Fruit fly (Drosophila melanogaster) whole organism, embryonic: ENCODE data around the gene nAChRalpha3.
A peak's percentile ranks its signal among the peaks of the same experiment; 100 is the strongest.

ENCODE experiments used
- Antp ChIP-seq: fragments of 200-800 bp; sonication (Bioruptor generic); optimal IDR thresholded peaks from 3 replicates; lab custom pipeline; 2016; ENCODE audit warnings: missing biosample characterization, missing genetic modification characterization
- Atf-2 ChIP-seq: fragments of 200-800 bp; sonication (Bioruptor generic); optimal IDR thresholded peaks from 2 replicates; lab custom pipeline; 2016; ENCODE audit warnings: missing biosample characterization, missing genetic modification characterization
- Bgb ChIP-seq: fragments of 200-800 bp; sonication (Bioruptor generic); IDR thresholded peaks from 2 replicates; pipeline ENCODE4 v1.3.6; 2022; ENCODE audit warnings: missing biosample characterization, missing genetic modification characterization; ENCODE audit not compliant: partially characterized antibody
- CG11085 ChIP-seq: fragments of 200-800 bp; sonication (Bioruptor generic); IDR thresholded peaks from 2 replicates; pipeline ENCODE4 v1.3.6; 2022; ENCODE audit warnings: missing biosample characterization, missing genetic modification characterization
- CG11398 ChIP-seq: fragments of 200-800 bp; sonication (Bioruptor generic); optimal IDR thresholded peaks from 2 replicates; lab custom pipeline; 2016; ENCODE audit warnings: missing biosample characterization, missing genetic modification characterization
- CG12769 ChIP-seq: fragments of 200-800 bp; sonication (Bioruptor generic); optimal IDR thresholded peaks from 2 replicates; lab custom pipeline; 2019; ENCODE audit warnings: missing biosample characterization, mild to moderate bottlenecking, missing genetic modification characterization, moderate library complexity
- CG13624 ChIP-seq: fragments of 200-800 bp; sonication (Bioruptor generic); optimal IDR thresholded peaks from 2 replicates; lab custom pipeline; 2016; ENCODE audit warnings: missing biosample characterization, missing genetic modification characterization
- CG15011 ChIP-seq: fragments of 200-800 bp; sonication (Bioruptor generic); optimal IDR thresholded peaks from 3 replicates; lab custom pipeline; 2018; ENCODE audit warnings: missing biosample characterization, mild to moderate bottlenecking, missing genetic modification characterization
- CG15514 ChIP-seq: fragments of 200-800 bp; sonication (Bioruptor generic); optimal IDR thresholded peaks from 3 replicates; lab custom pipeline; 2017; ENCODE audit warnings: missing biosample characterization, missing genetic modification characterization, mild to moderate bottlenecking, moderate library complexity, missing genetic modification reagents
- CG17359 ChIP-seq: fragments of 200-800 bp; sonication (Bioruptor generic); optimal IDR thresholded peaks from 3 replicates; lab custom pipeline; 2018; ENCODE audit warnings: missing biosample characterization, mild to moderate bottlenecking, missing genetic modification characterization, moderate library complexity
- CG17361 ChIP-seq: fragments of 200-800 bp; sonication (Bioruptor generic); IDR thresholded peaks from 3 replicates; pipeline ENCODE4 v1.3.6; 2022; ENCODE audit warnings: missing biosample characterization, missing genetic modification characterization
- CG17385 ChIP-seq: fragments of 200-800 bp; sonication (Bioruptor generic); optimal IDR thresholded peaks from 3 replicates; lab custom pipeline; 2018; ENCODE audit warnings: missing biosample characterization, mild to moderate bottlenecking, missing genetic modification characterization
- CG17612 ChIP-seq: fragments of 200-800 bp; sonication (Bioruptor generic); IDR thresholded peaks from 2 replicates; pipeline ENCODE4 v1.3.6; 2022; ENCODE audit warnings: missing biosample characterization, missing genetic modification characterization
- CG18599 ChIP-seq: fragments of 200-800 bp; sonication (Bioruptor generic); optimal IDR thresholded peaks from 3 replicates; lab custom pipeline; 2017; ENCODE audit warnings: missing biosample characterization, missing genetic modification characterization, mild to moderate bottlenecking, moderate library complexity, missing genetic modification reagents
- CG18619 ChIP-seq: fragments of 200-800 bp; sonication (Bioruptor generic); optimal IDR thresholded peaks from 3 replicates; lab custom pipeline; 2017; ENCODE audit warnings: missing biosample characterization, mild to moderate bottlenecking, missing genetic modification characterization
- CG2120 ChIP-seq: fragments of 200-800 bp; sonication (Bioruptor generic); optimal IDR thresholded peaks from 3 replicates; lab custom pipeline; 2016; ENCODE audit warnings: missing biosample characterization, missing genetic modification characterization
- CG32532 ChIP-seq: fragments of 200-800 bp; sonication (Bioruptor generic); IDR thresholded peaks from 2 replicates; pipeline ENCODE4 v1.3.6; 2022; ENCODE audit warnings: missing biosample characterization, missing genetic modification characterization
- CG6272 ChIP-seq: fragments of 200-800 bp; sonication (Bioruptor generic); IDR thresholded peaks from 2 replicates; pipeline ENCODE4 v1.3.6; 2022; ENCODE audit warnings: missing biosample characterization, missing genetic modification characterization
- CG6689 ChIP-seq: fragments of 200-800 bp; sonication (Bioruptor generic); IDR thresholded peaks from 2 replicates; pipeline ENCODE4 v1.3.6; 2022; ENCODE audit warnings: missing biosample characterization, missing genetic modification characterization
- CG7987 ChIP-seq: fragments of 200-800 bp; sonication (Bioruptor generic); optimal IDR thresholded peaks from 2 replicates; lab custom pipeline; 2018; ENCODE audit warnings: missing biosample characterization, mild to moderate bottlenecking, missing genetic modification characterization, moderate library complexity
- Drgx ChIP-seq: fragments of 200-800 bp; sonication (Bioruptor generic); IDR thresholded peaks from 2 replicates; pipeline ENCODE4 v1.3.6; 2022; ENCODE audit warnings: missing biosample characterization, missing genetic modification characterization
- E2f1 ChIP-seq: fragments of 200-800 bp; sonication (Bioruptor generic); IDR thresholded peaks from 2 replicates; pipeline ENCODE4 v1.3.6; 2022; ENCODE audit warnings: missing biosample characterization, missing genetic modification characterization
- HLH54F ChIP-seq: fragments of 200-800 bp; sonication (Bioruptor generic); optimal IDR thresholded peaks from 3 replicates; lab custom pipeline; 2016; ENCODE audit warnings: missing biosample characterization, missing genetic modification characterization
- Lim3 ChIP-seq: fragments of 200-800 bp; sonication (Bioruptor generic); IDR thresholded peaks from 2 replicates; pipeline ENCODE4 v1.3.6; 2022; ENCODE audit warnings: missing biosample characterization, missing genetic modification characterization
- NFAT ChIP-seq: fragments of 200-800 bp; sonication (Bioruptor generic); IDR thresholded peaks from 2 replicates; pipeline ENCODE4 v1.3.6; 2022; ENCODE audit warnings: missing biosample characterization, missing genetic modification characterization
- Opbp ChIP-seq: fragments of 200-800 bp; sonication (Bioruptor generic); IDR thresholded peaks from 3 replicates; pipeline ENCODE4 v1.3.6; 2022; ENCODE audit warnings: missing biosample characterization, missing genetic modification characterization; ENCODE audit not compliant: partially characterized antibody
- Ptx1 ChIP-seq: fragments of 200-800 bp; sonication (Bioruptor generic); IDR thresholded peaks from 2 replicates; pipeline ENCODE4 v1.3.6; 2022; ENCODE audit warnings: missing biosample characterization, missing genetic modification characterization
- Side ChIP-seq: fragments of 200-800 bp; sonication (Bioruptor generic); optimal IDR thresholded peaks from 2 replicates; lab custom pipeline; 2016; ENCODE audit warnings: missing biosample characterization, missing genetic modification characterization
- Sox102F ChIP-seq: fragments of 200-800 bp; sonication (Bioruptor generic); optimal IDR thresholded peaks from 2 replicates; lab custom pipeline; 2018; ENCODE audit warnings: missing biosample characterization, mild to moderate bottlenecking, missing genetic modification characterization, moderate library complexity
- Xbp1 ChIP-seq: fragments of 200-800 bp; sonication (Bioruptor generic); optimal IDR thresholded peaks from 3 replicates; lab custom pipeline; 2016; ENCODE audit warnings: missing biosample characterization, mild to moderate bottlenecking, missing genetic modification characterization
- Xrp1 ChIP-seq: fragments of 200-800 bp; sonication (Bioruptor generic); IDR thresholded peaks from 2 replicates; pipeline ENCODE4 v1.3.6; 2022; ENCODE audit warnings: missing biosample characterization, missing genetic modification characterization
- bsh ChIP-seq, 2 experiments: fragments of 200-800 bp; sonication (Bioruptor generic); optimal IDR thresholded peaks; 2 replicates each; lab custom pipeline; 2017 to 2018; ENCODE audit warnings: mild to moderate bottlenecking in 2 of 2, missing biosample characterization in 2 of 2, missing genetic modification characterization in 2 of 2, moderate library complexity in 1 of 2
- chn ChIP-seq: fragments of 200-800 bp; sonication (Bioruptor generic); optimal IDR thresholded peaks from 2 replicates; lab custom pipeline; 2016; ENCODE audit warnings: missing biosample characterization, missing genetic modification characterization
- corto ChIP-seq: fragments of 200-800 bp; sonication (Bioruptor generic); optimal IDR thresholded peaks from 2 replicates; lab custom pipeline; 2016; ENCODE audit warnings: missing biosample characterization, mild to moderate bottlenecking, missing genetic modification characterization, moderate library complexity
- dmrt99B ChIP-seq: fragments of 200-800 bp; sonication (Bioruptor generic); optimal IDR thresholded peaks from 2 replicates; lab custom pipeline; 2018; ENCODE audit warnings: missing biosample characterization, mild to moderate bottlenecking, missing genetic modification characterization, moderate library complexity
- ems ChIP-seq: fragments of 200-800 bp; sonication (Bioruptor generic); optimal IDR thresholded peaks from 3 replicates; lab custom pipeline; 2016; ENCODE audit warnings: missing biosample characterization, missing genetic modification characterization
- fd96Cb ChIP-seq: fragments of 200-800 bp; sonication (Bioruptor generic); optimal IDR thresholded peaks from 2 replicates; lab custom pipeline; 2018; ENCODE audit warnings: missing biosample characterization, mild to moderate bottlenecking, missing genetic modification characterization, moderate library complexity
- gce ChIP-seq: fragments of 200-800 bp; sonication (Bioruptor generic); IDR thresholded peaks from 3 replicates; pipeline ENCODE4 v1.3.6; 2022; ENCODE audit warnings: missing biosample characterization, missing genetic modification characterization
- jumu ChIP-seq: fragments of 200-800 bp; sonication (Bioruptor generic); optimal IDR thresholded peaks from 3 replicates; lab custom pipeline; 2016; ENCODE audit warnings: missing biosample characterization, missing genetic modification characterization
- lilli ChIP-seq: fragments of 200-800 bp; sonication (Bioruptor generic); optimal IDR thresholded peaks from 3 replicates; lab custom pipeline; 2016; ENCODE audit warnings: missing biosample characterization, missing genetic modification characterization
- nmo ChIP-seq: fragments of 200-800 bp; sonication (Bioruptor generic); optimal IDR thresholded peaks from 2 replicates; lab custom pipeline; 2018; ENCODE audit warnings: missing biosample characterization, mild to moderate bottlenecking, missing genetic modification characterization, moderate library complexity
- pan ChIP-seq, 4 experiments: fragments of >200 bp in 3 of 4; fragments of 200-800 bp in 1 of 4; sonication (Bioruptor generic) in 1 of 4; optimal IDR thresholded peaks in 3 of 4; IDR thresholded peaks in 1 of 4; 2 replicates each; pipeline versions ENCODE4 v1.3.6 to Lab custom; 2017 to 2022; ENCODE audit warnings: missing biosample characterization in 2 of 4, missing genetic modification characterization in 2 of 4, mixed read lengths in 1 of 4
- row ChIP-seq: fragments of 200-800 bp; sonication (Bioruptor generic); IDR thresholded peaks from 3 replicates; pipeline ENCODE4 v1.3.6; 2022; ENCODE audit warnings: missing biosample characterization, missing genetic modification characterization
- scrt ChIP-seq: fragments of 200-800 bp; sonication (Bioruptor generic); optimal IDR thresholded peaks from 2 replicates; lab custom pipeline; 2018; ENCODE audit warnings: missing biosample characterization, mild to moderate bottlenecking, missing genetic modification characterization, moderate library complexity
- slbo ChIP-seq: fragments of 200-800 bp; sonication (Bioruptor generic); IDR thresholded peaks from 2 replicates; pipeline ENCODE4 v1.3.6; 2022; ENCODE audit warnings: missing biosample characterization, missing genetic modification characterization
- sob ChIP-seq: fragments of 200-800 bp; sonication (Bioruptor generic); IDR thresholded peaks from 2 replicates; pipeline ENCODE4 v1.3.6; 2022; ENCODE audit warnings: missing biosample characterization, missing genetic modification characterization
- tgo ChIP-seq: fragments of 200-800 bp; sonication (Bioruptor generic); IDR thresholded peaks from 3 replicates; pipeline ENCODE4 v1.3.6; 2022; ENCODE audit warnings: missing biosample characterization, missing genetic modification characterization
- tin ChIP-seq: fragments of 200-800 bp; sonication (Bioruptor generic); optimal IDR thresholded peaks from 3 replicates; lab custom pipeline; 2016; ENCODE audit warnings: missing biosample characterization, missing genetic modification characterization

nAChRalpha3 gene

DNA sequence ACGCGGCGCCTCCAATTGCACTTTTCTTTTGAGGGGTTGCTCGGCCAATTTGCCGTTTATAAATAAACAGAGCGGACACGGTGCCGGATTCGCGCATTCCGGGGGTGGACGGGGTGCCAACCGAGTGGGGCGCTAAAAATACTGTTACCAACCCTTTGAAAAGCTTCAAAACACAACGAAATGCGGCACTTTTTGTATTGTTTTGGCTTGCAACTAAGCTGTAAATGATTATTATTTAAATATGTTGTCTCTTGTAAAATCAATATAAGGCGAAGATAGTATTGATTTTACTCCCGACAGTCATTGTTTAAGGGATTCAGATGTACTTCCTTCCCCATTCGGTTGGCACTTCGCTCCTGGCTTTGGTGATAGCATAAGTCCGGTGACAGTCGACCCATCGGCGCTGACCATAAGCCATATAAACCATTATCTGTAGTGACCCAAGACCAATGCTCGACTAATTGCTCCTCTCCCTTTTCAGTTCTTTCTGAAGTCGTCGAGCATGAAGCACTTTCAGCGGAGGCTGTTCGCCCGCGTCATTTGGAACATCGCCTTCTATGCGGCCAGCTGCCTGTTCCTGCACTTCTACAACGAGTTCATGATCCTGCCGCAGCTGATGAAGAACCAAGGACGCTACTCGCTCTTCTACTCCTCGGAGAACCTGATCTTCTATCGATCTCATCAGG lies 93.0 kb downstream of the nAChRalpha3 start, which contains the start of gene CG15343 (continued):
- TF ChIP-seq ems (GFP tag; lab: Kevin White, UChicago) = peak; percentile 25
- 0 out of 3 replicates have a peak, but pooled peaks have one; percentile 28 for TF ChIP-seq tgo (GFP tag; lab: Robert Waterston, UW)
- TF ChIP-seq slbo (GFP tag; lab: Robert Waterston, UW) = peak; percentile 74
- TF ChIP-seq lilli (GFP tag; lab: Kevin White, UChicago) = peak; percentile 46
- TF ChIP-seq fd96Cb (tag; lab: Kevin White, UChicago) = peak; percentile 45
- peak; percentile 79 for TF ChIP-seq row (GFP tag; lab: Robert Waterston, UW)
- peak; percentile 39; the same call in 1 of the 2 replicates for TF ChIP-seq E2f1 (GFP tag; lab: Robert Waterston, UW)
- TF ChIP-seq CG17612 = no peak
- peak in 1 of 2 experiments; percentile 4 for TF ChIP-seq bsh (GFP tag; optimal IDR thresholded peaks at IDR 0.05; lab: Kevin White, UChicago)
- peak; percentile 32; the same call in 1 of the 2 replicates for TF ChIP-seq CG6272 (GFP tag; lab: Robert Waterston, UW)
- no peak for TF ChIP-seq CG11398 (GFP tag; lab: Kevin White, UChicago)
- peak; percentile 15 for TF ChIP-seq CG13624
- TF ChIP-seq pan (optimal IDR thresholded peaks at IDR 0.05; lab: Kevin White, UChicago) = no peak
- TF ChIP-seq pan (GFP tag; optimal IDR thresholded peaks at IDR 0.05 in 1 of 2, IDR thresholded peaks at IDR 0.05 in 1 of 2) = peak in 1 of 2 experiments; percentile 44
- TF ChIP-seq CG18619 (GFP tag; lab: Kevin White, UChicago) = peak; percentile 32
- TF ChIP-seq CG17359 (tag; lab: Kevin White, UChicago) = peak; percentile 15
- TF ChIP-seq Xrp1 (GFP tag; lab: Robert Waterston, UW) = peak; percentile 53; the same call in 1 of the 2 replicates
- peak; percentile 19 for TF ChIP-seq tin (GFP tag; lab: Kevin White, UChicago)
- TF ChIP-seq jumu (GFP tag; lab: Kevin White, UChicago) = no peak
- no peak for TF ChIP-seq corto
- TF ChIP-seq CG12769 (tag; lab: Kevin White, UChicago) = peak; percentile 21
- peak; percentile 23 for TF ChIP-seq dmrt99B (tag; lab: Kevin White, UChicago)
- TF ChIP-seq HLH54F = peak; percentile 45
- TF ChIP-seq nmo (GFP tag; lab: Kevin White, UChicago) = peak; percentile 24
- peak; percentile 17 for TF ChIP-seq Sox102F
- peak; percentile 67 for TF ChIP-seq CG2120
- no peak for TF ChIP-seq Lim3 (GFP tag; lab: Robert Waterston, UW)
- no peak for TF ChIP-seq CG15514 (GFP tag; lab: Kevin White, UChicago)
- peak; percentile 7 for TF ChIP-seq chn (GFP tag; lab: Kevin White, UChicago)
- TF ChIP-seq Atf-2 = peak; percentile 41
- peak; percentile 49; the same call in 1 of the 2 replicates for TF ChIP-seq sob
- 0 out of 2 replicates have a peak, but pooled peaks have one; percentile 10 for TF ChIP-seq CG11085 (GFP tag; lab: Robert Waterston, UW)
- TF ChIP-seq CG6689 = 0 out of 2 replicates have a peak, but pooled peaks have one; percentile 10
- peak; percentile 18 for TF ChIP-seq CG18599 (GFP tag; lab: Kevin White, UChicago)
- TF ChIP-seq gce (GFP tag; lab: Robert Waterston, UW) = no peak
- peak; percentile 49 for TF ChIP-seq Xbp1
- no peak for TF ChIP-seq CG7987 (GFP tag; lab: Kevin White, UChicago)
- peak; percentile 37; the same call in 1 of the 2 replicates for TF ChIP-seq Ptx1 (GFP tag; lab: Robert Waterston, UW)
- no peak for TF ChIP-seq CG15011
- peak; percentile 42; the same call in 1 of the 3 replicates for TF ChIP-seq Opbp
- 0 out of 2 replicates have a peak, but pooled peaks have one; percentile 12 for TF ChIP-seq Bgb
- peak; percentile 58 for TF ChIP-seq Drgx (GFP tag; lab: Robert Waterston, UW)
- 0 out of 3 replicates have a peak, but pooled peaks have one; percentile 29 for TF ChIP-seq CG17361
- peak; percentile 74 for TF ChIP-seq CG32532
- TF ChIP-seq Antp (GFP tag; lab: Kevin White, UChicago) = peak; percentile 26
- TF ChIP-seq NFAT (GFP tag; lab: Robert Waterston, UW) = peak; percentile 67
- no peak for TF ChIP-seq scrt
- TF ChIP-seq CG17385 = no peak
- TF ChIP-seq Side = no peak
